Worm (Caenorhabditis elegans): ENCODE measurements around the gene fbxb-105.

Gene fbxb-105

ce11 chrII:2770788-2771187, at the start of gene fbxb-105:
Gene fbxb-105, minus strand, starts transcription at chrII:2770888.
- TF ChIP-seq nhr-6 (tag; optimal IDR thresholded peaks at IDR 0.05) (no peak), D1046.2 (GFP tag; IDR thresholded peaks at IDR 0.05) (no peak)

- TF ChIP-seq lin-38 (GFP tag; IDR thresholded peaks at IDR 0.05) (no peak), hif-1 (tag; optimal IDR thresholded peaks at IDR 0.05) (no peak), spr-1 (tag; optimal IDR thresholded peaks at IDR 0.05) (no peak), set-16 (GFP tag; IDR thresholded peaks at IDR 0.05) (no peak), daf-16 (GFP tag; optimal IDR thresholded peaks at IDR 0.05) (no peak), daf-16 (tag; optimal IDR thresholded peaks at IDR 0.05) (no peak), ceh-44 (GFP tag; IDR thresholded peaks at IDR 0.05) (no peak), aly-2 (tag; optimal IDR thresholded peaks at IDR 0.05) (no peak), T26A8.4 (GFP tag; IDR thresholded peaks at IDR 0.05) (no peak), mxl-2 (GFP tag; conservative IDR thresholded peaks at IDR 0.05) (no peak), rbr-2 (tag; optimal IDR thresholded peaks at IDR 0.05) (no peak), snpc-1.2 (GFP tag; IDR thresholded peaks at IDR 0.05) (no peak), lin-39 (tag; optimal IDR thresholded peaks at IDR 0.05) (no peak), ZK337.2 (GFP tag; IDR thresholded peaks at IDR 0.05) (no peak), D1046.2 (GFP tag; IDR thresholded peaks at IDR 0.05) (no peak), Y75B8A.6 (GFP tag; IDR thresholded peaks at IDR 0.05) (no peak)
Observed at ce11 chrII:2816676-2817075, 46.0 kb upstream of the fbxb-105 start, which contains the start of gene set-13. Gene set-13, plus strand, starts transcription at chrII:2816976.

DNA sequence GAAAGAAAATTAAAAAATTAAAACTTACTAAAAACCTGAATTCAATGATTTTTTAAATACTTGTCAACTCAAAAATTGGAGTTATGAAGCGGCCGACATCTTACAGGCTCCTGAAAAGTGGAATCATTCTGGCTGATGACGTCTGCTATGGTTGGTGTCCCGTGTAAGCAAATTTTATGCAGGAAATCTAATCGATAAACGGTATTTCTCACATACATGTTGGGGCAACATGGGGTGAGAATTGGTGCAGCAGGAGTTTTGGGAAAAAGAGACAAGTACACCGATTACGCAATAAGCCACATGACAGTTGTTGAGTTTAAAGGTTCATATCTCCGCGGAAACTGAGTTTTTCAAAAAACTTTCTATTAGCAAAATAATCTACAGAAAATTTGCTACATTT, 44.8 kb upstream of the fbxb-105 start, which contains the start of gene K12H6.2:
K12H6.2 (minus strand) TSS at position 101 of the 400 bp plus-strand sequence.
- TF ChIP-seq snpc-4 (tag; optimal IDR thresholded peaks at IDR 0.05) (no peak), zfp-2 (tag; optimal IDR thresholded peaks at IDR 0.05) (no peak)

DNA sequence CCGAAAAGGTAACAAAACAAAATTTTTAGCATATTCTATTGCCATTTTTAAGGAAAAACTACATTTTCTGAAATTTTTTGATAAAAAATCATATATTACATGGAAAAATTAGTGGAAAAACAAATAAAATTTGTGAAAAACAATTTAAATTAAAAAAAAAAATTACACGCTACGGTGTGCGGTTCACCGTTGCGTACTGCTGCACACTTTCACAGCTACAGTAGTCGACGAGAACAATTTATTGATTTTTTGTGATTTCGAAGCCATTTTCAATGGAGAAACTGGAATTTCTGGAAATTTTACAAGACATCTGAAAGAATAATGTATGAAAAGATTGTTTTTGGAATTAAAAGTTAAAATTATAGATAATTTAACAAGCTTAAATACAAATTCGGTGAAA, 44.3 kb upstream of the fbxb-105 start:
- TF ChIP-seq F49E8.2 (tag; optimal IDR thresholded peaks at IDR 0.05; ENCODE audit: borderline replicate concordance), result no peak
- no peak for TF ChIP-seq hlh-11 (tag; optimal IDR thresholded peaks at IDR 0.05)
- no peak for TF ChIP-seq nhr-76 (tag; optimal IDR thresholded peaks at IDR 0.05)
- no peak for TF ChIP-seq Y5F2A.4 (GFP tag; optimal IDR thresholded peaks at IDR 0.05)
- no peak for TF ChIP-seq jun-1 (tag; optimal IDR thresholded peaks at IDR 0.05)
- TF ChIP-seq madf-5 (GFP tag; IDR thresholded peaks at IDR 0.05), result no peak

DNA sequence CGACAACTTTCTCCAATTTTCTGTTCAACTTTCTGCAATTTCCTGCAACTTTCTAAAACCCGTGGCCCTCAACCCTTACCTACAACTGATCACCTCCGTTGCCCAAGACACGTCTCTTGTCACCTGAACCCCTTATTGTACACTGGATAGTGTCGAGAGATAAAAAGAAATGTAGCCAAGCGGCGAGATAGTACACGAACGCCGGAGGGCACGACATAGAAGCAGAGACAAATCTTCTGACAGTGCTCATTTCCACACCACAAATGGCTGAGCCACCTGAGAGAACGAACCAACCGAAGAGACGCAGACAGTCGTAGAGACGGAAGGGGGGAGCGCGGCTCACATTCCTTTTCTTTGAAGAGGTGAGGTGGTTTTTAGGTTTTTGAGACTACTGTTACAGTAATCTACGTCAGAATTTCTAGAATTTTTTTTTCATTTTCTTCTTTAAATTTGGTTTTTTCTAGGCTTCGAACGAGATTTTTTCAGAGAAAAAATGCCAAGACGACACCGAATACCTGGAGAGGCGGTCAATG, 37.1 kb upstream of the fbxb-105 start, which contains the start of gene K12H6.12:
K12H6.12 (plus strand) TSS at position 483 of the 533 bp plus-strand sequence.
- TF ChIP-seq nhr-11 (tag; optimal IDR thresholded peaks at IDR 0.05) (peak; percentile 38), skn-1 (tag; optimal IDR thresholded peaks at IDR 0.05) (no peak), hmg-1.1 (GFP tag; IDR thresholded peaks at IDR 0.05) (0 out of 2 replicates have a peak, but pooled peaks have one; percentile 23), dve-1 (tag; optimal IDR thresholded peaks at IDR 0.05; ENCODE audit: insufficient read depth) (peak; percentile 26), aha-1 (tag) (peak; percentile 95), hlh-30 (tag; optimal IDR thresholded peaks at IDR 0.05; ENCODE audit: insufficient read depth) (peak; percentile 75), dmd-9 (GFP tag; IDR thresholded peaks at IDR 0.05) (no peak), ces-1 (GFP tag; optimal IDR thresholded peaks at IDR 0.05) (no peak), dmd-8 (GFP tag; IDR thresholded peaks at IDR 0.05) (no peak), nhr-28 (tag; optimal IDR thresholded peaks at IDR 0.05) (peak; percentile 35)
